Fruit fly (Drosophila melanogaster) Kc167 (cell line): Measurements from ENCODE around the gene CG15728.

Experiments
- Myc ChIP-seq: fragments of >200 bp; optimal IDR thresholded peaks from 2 replicates; lab custom pipeline; 2017; ENCODE audit warnings: missing external identifiers
- Sin3A ChIP-seq: fragments of >200 bp; optimal IDR thresholded peaks from 2 replicates; lab custom pipeline; 2018; ENCODE audit warnings: missing external identifiers
- h ChIP-seq: fragments of >200 bp; optimal IDR thresholded peaks from 3 replicates; lab custom pipeline; 2018; ENCODE audit warnings: missing external identifiers
- insv ChIP-seq: fragments of >200 bp; optimal IDR thresholded peaks from 3 replicates; lab custom pipeline; 2018; ENCODE audit warnings: missing external identifiers
- psq ChIP-seq: fragments of >200 bp; optimal IDR thresholded peaks from 2 replicates; lab custom pipeline; 2017; ENCODE audit warnings: missing external identifiers
- ttk ChIP-seq: sonication (Bioruptor generic); optimal IDR thresholded peaks from 2 replicates; lab custom pipeline; 2017; ENCODE audit warnings: missing external identifiers

CG15728 gene

dm6 chrX:12633992-12634391 is 9.9 kb downstream of the CG15728 start:
- TF ChIP-seq h (lab: Kevin White, UChicago) (no peak), Sin3A (lab: Kevin White, UChicago) (no peak), ttk (lab: Kevin White, UChicago) (no peak), Myc (no peak), psq (lab: Kevin White, UChicago) (no peak), insv (lab: Kevin White, UChicago) (no peak)

- TF ChIP-seq Myc, result no peak
- TF ChIP-seq ttk (lab: Kevin White, UChicago), result no peak
- no peak for TF ChIP-seq psq (lab: Kevin White, UChicago)
- TF ChIP-seq Sin3A (lab: Kevin White, UChicago), result no peak
- no peak for TF ChIP-seq insv (lab: Kevin White, UChicago)
- TF ChIP-seq h (lab: Kevin White, UChicago), result no peak
Measured at dm6 chrX:12645361-12645760, 21.3 kb downstream of the CG15728 start.

- no peak for TF ChIP-seq Sin3A (lab: Kevin White, UChicago)
- peak; percentile 6 for TF ChIP-seq insv (lab: Kevin White, UChicago)
Measured at dm6 chrX:12651613-12652012, 27.5 kb downstream of the CG15728 start.

dm6 chrX:12653574-12653973 is 29.5 kb downstream of the CG15728 start, which contains the start of gene CkIalpha:
Gene CkIalpha, plus strand, starts transcription at chrX:12653626.
- no peak for TF ChIP-seq insv (lab: Kevin White, UChicago)
- no peak for TF ChIP-seq ttk (lab: Kevin White, UChicago)
- TF ChIP-seq Sin3A (lab: Kevin White, UChicago), result no peak
- no peak for TF ChIP-seq psq (lab: Kevin White, UChicago)
- no peak for TF ChIP-seq h (lab: Kevin White, UChicago)
- TF ChIP-seq Myc, result no peak

dm6 chrX:12654288-12654729 is 30.2 kb downstream of the CG15728 start:
- no peak for TF ChIP-seq insv (lab: Kevin White, UChicago)

- no peak for TF ChIP-seq Myc
- TF ChIP-seq h (lab: Kevin White, UChicago), result no peak
- TF ChIP-seq psq (lab: Kevin White, UChicago), result no peak
- no peak for TF ChIP-seq Sin3A (lab: Kevin White, UChicago)
- TF ChIP-seq ttk (lab: Kevin White, UChicago), result no peak
- no peak for TF ChIP-seq insv (lab: Kevin White, UChicago)
Measured at dm6 chrX:12658400-12658998, 34.4 kb downstream of the CG15728 start.

- TF ChIP-seq Myc, result no peak
- TF ChIP-seq psq (lab: Kevin White, UChicago), result no peak
- no peak for TF ChIP-seq insv (lab: Kevin White, UChicago)
- no peak for TF ChIP-seq Sin3A (lab: Kevin White, UChicago)
Measured at dm6 chrX:12658999-12659560, 35.0 kb downstream of the CG15728 start, which contains the start of gene Tis11. Gene Tis11, plus strand, starts transcription at chrX:12659415.

- no peak for TF ChIP-seq psq (lab: Kevin White, UChicago)
- no peak for TF ChIP-seq insv (lab: Kevin White, UChicago)
- no peak for TF ChIP-seq Myc
- no peak for TF ChIP-seq Sin3A (lab: Kevin White, UChicago)
- TF ChIP-seq h (lab: Kevin White, UChicago), result no peak
- TF ChIP-seq ttk (lab: Kevin White, UChicago), result no peak
Measured at dm6 chrX:12660030-12660630, 36.0 kb downstream of the CG15728 start.

dm6 chrX:12661435-12661949 is 37.4 kb downstream of the CG15728 start:
- TF ChIP-seq Sin3A (lab: Kevin White, UChicago) (no peak), psq (lab: Kevin White, UChicago) (no peak), h (lab: Kevin White, UChicago) (no peak), insv (lab: Kevin White, UChicago) (no peak), Myc (no peak), ttk (lab: Kevin White, UChicago) (no peak)

dm6 chrX:12662679-12663463 is 38.8 kb downstream of the CG15728 start:
- no peak for TF ChIP-seq psq (lab: Kevin White, UChicago)
- TF ChIP-seq h (lab: Kevin White, UChicago), result no peak
- TF ChIP-seq Myc, result no peak
- no peak for TF ChIP-seq insv (lab: Kevin White, UChicago)
- TF ChIP-seq ttk (lab: Kevin White, UChicago), result no peak
- no peak for TF ChIP-seq Sin3A (lab: Kevin White, UChicago)

dm6 chrX:12663464-12663938 is 39.4 kb downstream of the CG15728 start:
- no peak for TF ChIP-seq insv (lab: Kevin White, UChicago)
- TF ChIP-seq Myc, result no peak
- no peak for TF ChIP-seq h (lab: Kevin White, UChicago)
- no peak for TF ChIP-seq Sin3A (lab: Kevin White, UChicago)
- no peak for TF ChIP-seq psq (lab: Kevin White, UChicago)
- no peak for TF ChIP-seq ttk (lab: Kevin White, UChicago)
